Worm (Caenorhabditis elegans): ENCODE results near the gene F20B6.6.

The F20B6.6 gene

ce11 chrX:4222779-4223387 is 20.9 kb upstream of the F20B6.6 start (continued):
- peak; percentile 71 for TF ChIP-seq pros-1 (tag; optimal IDR thresholded peaks at IDR 0.05)
- peak; percentile 35 for TF ChIP-seq nfya-1 (tag; optimal IDR thresholded peaks at IDR 0.05)
- TF ChIP-seq pha-4 (tag; optimal IDR thresholded peaks at IDR 0.05), result no peak
- no peak for TF ChIP-seq nhr-232 (tag; optimal IDR thresholded peaks at IDR 0.05)
- no peak for TF ChIP-seq hlh-15 (tag; optimal IDR thresholded peaks at IDR 0.05)
- peak; percentile 44 for TF ChIP-seq ceh-2 (tag; optimal IDR thresholded peaks at IDR 0.05)
- no peak for TF ChIP-seq tbx-7 (tag; optimal IDR thresholded peaks at IDR 0.05)
- no peak for TF ChIP-seq pqm-1 (tag; optimal IDR thresholded peaks at IDR 0.05)
- TF ChIP-seq hlh-6 (tag; optimal IDR thresholded peaks at IDR 0.05), result no peak
- no peak for TF ChIP-seq C38D4.7 (GFP tag; optimal IDR thresholded peaks at IDR 0.05)
- TF ChIP-seq ceh-30 (tag; optimal IDR thresholded peaks at IDR 0.05), result no peak
- TF ChIP-seq unc-55 (GFP tag; optimal IDR thresholded peaks at IDR 0.05), result peak; percentile 76
- TF ChIP-seq ceh-24 (tag; optimal IDR thresholded peaks at IDR 0.05), result no peak
- no peak for TF ChIP-seq unc-3 (GFP tag; conservative IDR thresholded peaks at IDR 0.05)
- no peak for TF ChIP-seq unc-3 (tag; optimal IDR thresholded peaks at IDR 0.05)
- no peak for TF ChIP-seq ceh-6 (GFP tag; optimal IDR thresholded peaks at IDR 0.05)
- no peak for TF ChIP-seq mec-3 (tag; optimal IDR thresholded peaks at IDR 0.05; ENCODE audit: borderline replicate concordance)
- no peak for TF ChIP-seq sox-2 (GFP tag; IDR thresholded peaks at IDR 0.05)
- no peak for TF ChIP-seq Y22D7AL.16 (tag; optimal IDR thresholded peaks at IDR 0.05)
- TF ChIP-seq ceh-48 (tag; optimal IDR thresholded peaks at IDR 0.05), result no peak
- no peak for TF ChIP-seq pag-3 (tag; optimal IDR thresholded peaks at IDR 0.05; ENCODE audit: borderline replicate concordance)
- TF ChIP-seq C08G9.2 (tag; optimal IDR thresholded peaks at IDR 0.05), result no peak
- TF ChIP-seq ceh-14 (tag; optimal IDR thresholded peaks at IDR 0.05), result peak; percentile 50
- TF ChIP-seq fax-1 (tag; optimal IDR thresholded peaks at IDR 0.05), result no peak
- TF ChIP-seq elt-4 (tag; optimal IDR thresholded peaks at IDR 0.05), result no peak
- TF ChIP-seq zip-5 (tag; optimal IDR thresholded peaks at IDR 0.05), result no peak
- TF ChIP-seq ceh-18 (tag; optimal IDR thresholded peaks at IDR 0.05), result peak; percentile 50
- peak; percentile 83 for TF ChIP-seq ama-1 (optimal IDR thresholded peaks at IDR 0.05)
- TF ChIP-seq sox-4 (tag; optimal IDR thresholded peaks at IDR 0.05), result no peak
- no peak for TF ChIP-seq odd-2 (tag; optimal IDR thresholded peaks at IDR 0.05)
- no peak for TF ChIP-seq elt-2 (tag; optimal IDR thresholded peaks at IDR 0.05)
- no peak for TF ChIP-seq ceh-45 (GFP tag; IDR thresholded peaks at IDR 0.05)
- no peak for TF ChIP-seq lin-11 (tag; optimal IDR thresholded peaks at IDR 0.05)
- no peak for TF ChIP-seq dmd-4 (tag; optimal IDR thresholded peaks at IDR 0.05; ENCODE audit: borderline replicate concordance)
- no peak for TF ChIP-seq pat-9 (tag; optimal IDR thresholded peaks at IDR 0.05)
- TF ChIP-seq K09A11.1 (tag; optimal IDR thresholded peaks at IDR 0.05; ENCODE audit: insufficient read depth), result no peak
- no peak for TF ChIP-seq che-1 (tag; optimal IDR thresholded peaks at IDR 0.05)

ce11 chrX:4222200-4222599 is 20.2 kb upstream of the F20B6.6 start:
- peak; percentile 64 for TF ChIP-seq nfya-1 (tag; optimal IDR thresholded peaks at IDR 0.05)
- no peak for TF ChIP-seq ztf-16 (tag; optimal IDR thresholded peaks at IDR 0.05)
- TF ChIP-seq mec-3 (tag; optimal IDR thresholded peaks at IDR 0.05; ENCODE audit: borderline replicate concordance), result no peak
- TF ChIP-seq eyg-1 (tag; optimal IDR thresholded peaks at IDR 0.05), result no peak
- peak; percentile 3 for TF ChIP-seq elt-2 (tag; optimal IDR thresholded peaks at IDR 0.05)
- TF ChIP-seq hlh-13 (GFP tag; optimal IDR thresholded peaks at IDR 0.05), result peak; percentile 42

ce11 chrX:4219487-4219886 is 17.5 kb upstream of the F20B6.6 start:
- TF ChIP-seq C38D4.7 (GFP tag; optimal IDR thresholded peaks at IDR 0.05), result no peak
- no peak for TF ChIP-seq sox-2 (GFP tag; IDR thresholded peaks at IDR 0.05)
- TF ChIP-seq ttx-3 (tag; optimal IDR thresholded peaks at IDR 0.05), result no peak
- TF ChIP-seq ceh-34 (tag; optimal IDR thresholded peaks at IDR 0.05), result no peak
- no peak for TF ChIP-seq ets-4 (tag; optimal IDR thresholded peaks at IDR 0.05)
- no peak for TF ChIP-seq odd-2 (tag; optimal IDR thresholded peaks at IDR 0.05)
- no peak for TF ChIP-seq unc-3 (GFP tag; conservative IDR thresholded peaks at IDR 0.05)
- TF ChIP-seq unc-3 (tag; optimal IDR thresholded peaks at IDR 0.05), result no peak
- TF ChIP-seq ceh-19 (GFP tag; optimal IDR thresholded peaks at IDR 0.05), result no peak
- TF ChIP-seq pqm-1 (tag; optimal IDR thresholded peaks at IDR 0.05), result no peak

Data from whole organism, late embryonic.